Fruit fly (Drosophila melanogaster): ENCODE results near the gene GATAe.

Gene GATAe

dm6 chr3R:16009030-16009429 lies at the start of gene GATAe:
Gene GATAe (plus strand): TSS chr3R:16009105.
- TF ChIP-seq dl (GFP tag; optimal IDR thresholded peaks at IDR 0.05; ENCODE audit: insufficient read depth in 1 of 2, partially characterized antibody in 2 of 2) (no peak), Myc (optimal IDR thresholded peaks at IDR 0.05) (no peak), sage (GFP tag; optimal IDR thresholded peaks at IDR 0.05) (no peak), Rel (GFP tag; optimal IDR thresholded peaks at IDR 0.05) (no peak), Rel (tag; optimal IDR thresholded peaks at IDR 0.05) (peak; percentile 47), Hnf4 (GFP tag; optimal IDR thresholded peaks at IDR 0.05) (peak; percentile 34), br (GFP tag; optimal IDR thresholded peaks at IDR 0.05) (peak; percentile 13), Dif (GFP tag; optimal IDR thresholded peaks at IDR 0.05; ENCODE audit: partially characterized antibody) (no peak), fru (GFP tag; optimal IDR thresholded peaks at IDR 0.05) (peak; percentile 19), lola (GFP tag; optimal IDR thresholded peaks at IDR 0.05) (no peak), h (GFP tag; optimal IDR thresholded peaks at IDR 0.05) (peak; percentile 40), rgr (GFP tag; optimal IDR thresholded peaks at IDR 0.05) (peak; percentile 14), Jra (GFP tag; optimal IDR thresholded peaks at IDR 0.05) (peak; percentile 21)

- peak; percentile 66 for TF ChIP-seq Hnf4 (GFP tag; optimal IDR thresholded peaks at IDR 0.05)
- TF ChIP-seq Hr78 (GFP tag; optimal IDR thresholded peaks at IDR 0.05) = no peak
- peak; percentile 55 for TF ChIP-seq Jra (GFP tag; optimal IDR thresholded peaks at IDR 0.05)
Observed at dm6 chr3R:15963690-15964281, 45.1 kb upstream of the GATAe start, which contains the start of the genes CG4287 and CG5516. Gene CG4287 (minus strand): TSS chr3R:15963867. Gene CG5516 (plus strand): TSS chr3R:15963884.

- TF ChIP-seq psq (GFP tag; optimal IDR thresholded peaks at IDR 0.05) = peak; percentile 84
- no peak for TF ChIP-seq CG32264 (GFP tag; optimal IDR thresholded peaks at IDR 0.05)
- TF ChIP-seq tai (GFP tag; optimal IDR thresholded peaks at IDR 0.05) = no peak
- no peak for TF ChIP-seq brk (GFP tag; optimal IDR thresholded peaks at IDR 0.05)
- peak; percentile 79 for TF ChIP-seq sv (GFP tag; optimal IDR thresholded peaks at IDR 0.05)
- TF ChIP-seq Dfd (GFP tag; optimal IDR thresholded peaks at IDR 0.05) = no peak
- peak; percentile 91 for TF ChIP-seq OdsH (GFP tag; optimal IDR thresholded peaks at IDR 0.05)
- no peak for TF ChIP-seq Vsx2 (GFP tag; optimal IDR thresholded peaks at IDR 0.05; ENCODE audit: partially characterized antibody)
- TF ChIP-seq dmrt93B (GFP tag; optimal IDR thresholded peaks at IDR 0.05) = no peak
- TF ChIP-seq CrebA (GFP tag; optimal IDR thresholded peaks at IDR 0.05; ENCODE audit: borderline replicate concordance) = no peak
- peak; percentile 94 for TF ChIP-seq Jra (GFP tag; optimal IDR thresholded peaks at IDR 0.05)
- no peak for TF ChIP-seq Rel (GFP tag; optimal IDR thresholded peaks at IDR 0.05)
- no peak for TF ChIP-seq Rel (tag; optimal IDR thresholded peaks at IDR 0.05)
- no peak for TF ChIP-seq Abd-B (GFP tag; optimal IDR thresholded peaks at IDR 0.05)
- peak in 1 of 2 experiments; percentile 90 for TF ChIP-seq foxo (GFP tag; optimal IDR thresholded peaks at IDR 0.05)
- TF ChIP-seq pan (optimal IDR thresholded peaks at IDR 0.05) = no peak
- TF ChIP-seq Sp1 (GFP tag; optimal IDR thresholded peaks at IDR 0.05) = no peak
- no peak for TF ChIP-seq usp (GFP tag; optimal IDR thresholded peaks at IDR 0.05)
- no peak for TF ChIP-seq sage (GFP tag; optimal IDR thresholded peaks at IDR 0.05)
- peak; percentile 96 for TF ChIP-seq Hnf4 (GFP tag; optimal IDR thresholded peaks at IDR 0.05)
- TF ChIP-seq Mio (GFP tag; optimal IDR thresholded peaks at IDR 0.05) = peak; percentile 59
- TF ChIP-seq Hr83 (GFP tag; optimal IDR thresholded peaks at IDR 0.05; ENCODE audit: poor library complexity, severe bottlenecking) = peak; percentile 65
- peak; percentile 88 for TF ChIP-seq h (GFP tag; optimal IDR thresholded peaks at IDR 0.05)
- TF ChIP-seq Myc (optimal IDR thresholded peaks at IDR 0.05) = no peak
- peak; percentile 95 for TF ChIP-seq rgr (GFP tag; optimal IDR thresholded peaks at IDR 0.05)
- peak; percentile 71 for TF ChIP-seq HLH106 (tag; optimal IDR thresholded peaks at IDR 0.05)
- TF ChIP-seq jim (GFP tag; optimal IDR thresholded peaks at IDR 0.05) = no peak
- peak; percentile 91 for TF ChIP-seq br (GFP tag; optimal IDR thresholded peaks at IDR 0.05)
- TF ChIP-seq lola (GFP tag; optimal IDR thresholded peaks at IDR 0.05) = no peak
- peak; percentile 54 for TF ChIP-seq GATAd (GFP tag; optimal IDR thresholded peaks at IDR 0.05)
- TF ChIP-seq N (GFP tag; optimal IDR thresholded peaks at IDR 0.05) = no peak
- TF ChIP-seq ey (GFP tag; optimal IDR thresholded peaks at IDR 0.05) = peak; percentile 91
- peak; percentile 90 for TF ChIP-seq woc (GFP tag; optimal IDR thresholded peaks at IDR 0.05)
- peak; percentile 91 for TF ChIP-seq dsf (GFP tag; optimal IDR thresholded peaks at IDR 0.05; ENCODE audit: borderline replicate concordance)
- TF ChIP-seq CG9705 (GFP tag; optimal IDR thresholded peaks at IDR 0.05) = peak; percentile 21
- no peak for TF ChIP-seq Hr78 (GFP tag; optimal IDR thresholded peaks at IDR 0.05)
- no peak for TF ChIP-seq Dif (GFP tag; optimal IDR thresholded peaks at IDR 0.05; ENCODE audit: partially characterized antibody)
- peak; percentile 80 for TF ChIP-seq fru (GFP tag; optimal IDR thresholded peaks at IDR 0.05)
- no peak for TF ChIP-seq dl (GFP tag; optimal IDR thresholded peaks at IDR 0.05; ENCODE audit: insufficient read depth in 1 of 2, partially characterized antibody in 2 of 2)
Observed at dm6 chr3R:15965169-15965568, 43.7 kb upstream of the GATAe start, which contains the start of the genes CG32856 and Rbf2. Gene CG32856 (minus strand): TSS chr3R:15965351. Gene Rbf2 (plus strand): TSS chr3R:15965446.

All from whole organism, wandering third instar larva.